Fruit fly (Drosophila melanogaster) S2 (cell line): ENCODE data around the gene Ldaf1.

Source experiments
- CG8478 ChIP-seq: fragments of >200 bp; optimal IDR thresholded peaks from 2 replicates; lab custom pipeline; 2018
- CTCF ChIP-seq, 2 experiments: fragments of >200 bp; optimal IDR thresholded peaks; 2 replicates each; lab custom pipeline; 2018

DNA sequence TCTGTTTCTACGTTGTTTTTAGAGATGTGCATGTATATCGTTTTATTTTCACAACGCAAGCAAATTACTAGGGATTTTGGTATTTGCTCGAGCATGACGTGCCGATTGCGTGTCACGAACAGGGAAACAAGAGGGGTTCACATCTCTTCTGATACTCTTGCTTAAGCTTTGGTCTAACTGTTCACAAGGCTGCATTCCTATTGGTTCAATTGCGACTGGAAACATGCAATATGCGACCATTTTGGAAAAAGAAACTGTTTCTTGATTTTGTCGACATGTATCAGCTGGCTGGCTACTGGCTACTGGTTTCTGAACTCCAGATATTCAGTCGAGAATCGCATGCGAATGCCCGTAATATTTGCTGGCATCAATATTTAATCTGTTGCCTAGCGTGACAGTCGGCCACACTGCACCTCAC lies 21.6 kb downstream of the Ldaf1 start, which contains the start of gene Coa8:
- TF ChIP-seq CG8478 (lab: Kevin White, UChicago) (no peak), CTCF (optimal IDR thresholded peaks at IDR 0.05; lab: Kevin White, UChicago) (no peak)
